Worm (Caenorhabditis elegans) whole organism, mixed stage, embryonic: ENCODE measurements around the gene K09H11.4.

Experiments used
- blmp-1 ChIP-seq: fragments of 150-350 bp; optimal IDR thresholded peaks from 2 replicates; lab custom pipeline; 2014; ENCODE audit warnings: missing biosample characterization, missing genetic modification characterization
- ceh-39 ChIP-seq: fragments of 150-350 bp; optimal IDR thresholded peaks from 2 replicates; lab custom pipeline; 2014; ENCODE audit warnings: missing biosample characterization, missing genetic modification characterization
- hlh-1 ChIP-seq: fragments of 150-350 bp; optimal IDR thresholded peaks from 2 replicates; lab custom pipeline; 2014; ENCODE audit warnings: missing biosample characterization, missing genetic modification reagents, missing genetic modification characterization
- mls-2 ChIP-seq: sonication (generic microtip); optimal IDR thresholded peaks from 2 replicates; lab custom pipeline; 2016; ENCODE audit warnings: mild to moderate bottlenecking, missing genetic modification characterization, moderate library complexity, missing compliant biosample characterization
- nhr-28 ChIP-seq: fragments of 150-350 bp; optimal IDR thresholded peaks from 2 replicates; lab custom pipeline; 2014; ENCODE audit warnings: missing biosample characterization, missing genetic modification characterization
- nhr-76 ChIP-seq: sonication (generic microtip); optimal IDR thresholded peaks from 2 replicates; lab custom pipeline; 2017; ENCODE audit warnings: missing biosample characterization, missing genetic modification characterization
- unc-39 ChIP-seq: fragments of 150-350 bp; optimal IDR thresholded peaks from 2 replicates; lab custom pipeline; 2014; ENCODE audit warnings: missing biosample characterization, missing genetic modification characterization
- unc-62 ChIP-seq: fragments of 150-350 bp; optimal IDR thresholded peaks from 2 replicates; lab custom pipeline; 2014; ENCODE audit warnings: missing biosample characterization, missing genetic modification reagents, missing genetic modification characterization

DNA sequence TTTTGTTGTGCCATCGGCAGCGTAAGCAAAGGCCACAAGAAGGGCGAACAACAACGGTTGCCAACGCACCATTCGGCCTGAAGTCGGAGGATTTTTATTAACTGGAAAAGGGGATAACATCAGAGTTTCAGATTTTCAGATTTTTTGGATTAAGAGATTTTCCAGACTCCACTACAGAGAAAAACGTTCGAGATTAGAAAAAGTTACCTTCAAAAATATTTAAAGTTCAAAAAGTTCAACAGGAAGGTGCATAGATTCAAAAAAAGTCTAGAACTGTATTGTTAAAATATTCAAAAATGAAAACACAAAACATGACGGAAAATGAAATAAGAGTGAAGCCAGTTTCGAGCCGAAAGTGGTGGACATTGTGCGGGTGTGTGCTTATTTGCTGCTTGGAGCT, 50.4 kb downstream of the K09H11.4 start, which contains the start of gene pqn-13:
- no peak for TF ChIP-seq nhr-76 (tag; lab: Kevin White, UChicago)
- TF ChIP-seq hlh-1 (tag; lab: Kevin White, UChicago), result no peak
- TF ChIP-seq nhr-28, result no peak
- TF ChIP-seq unc-62 (GFP tag; lab: Kevin White, UChicago), result no peak
- no peak for TF ChIP-seq ceh-39 (tag; lab: Kevin White, UChicago)
- TF ChIP-seq mls-2 (tag; lab: Kevin White, UChicago), result no peak
- TF ChIP-seq blmp-1 (tag; lab: Kevin White, UChicago), result no peak
- no peak for TF ChIP-seq unc-39
